Worm (Caenorhabditis elegans): Measurements from ENCODE around the gene nhr-97.

Gene nhr-97

ce11 chrIV:9777535-9777934 is 20.1 kb downstream of the nhr-97 start, which contains the start of gene sna-2 (continued):
- TF ChIP-seq ZK337.2 (GFP tag; IDR thresholded peaks at IDR 0.05) (no peak), pha-4 (GFP tag; IDR thresholded peaks at IDR 0.05) (no peak), pha-4 (tag; optimal IDR thresholded peaks at IDR 0.05) (no peak), lin-13 (GFP tag; optimal IDR thresholded peaks at IDR 0.05) (no peak)

DNA sequence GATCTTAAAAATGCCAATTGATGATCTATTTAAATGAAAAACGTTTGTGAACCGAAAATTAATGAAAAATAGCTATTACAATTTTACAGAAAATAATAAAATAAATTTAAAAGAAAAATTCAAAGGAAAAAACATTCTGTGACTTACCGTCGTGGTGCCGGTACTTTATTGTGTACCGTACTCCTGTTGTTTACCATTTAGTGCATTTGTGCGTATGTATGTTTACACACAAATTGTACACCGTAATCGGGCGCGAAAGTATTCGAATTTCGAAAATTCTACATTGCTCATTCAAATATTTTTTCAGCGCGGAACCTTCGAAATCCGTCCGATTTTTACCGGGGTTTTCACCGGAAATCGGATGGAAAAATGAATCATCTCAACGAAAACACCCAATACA is 20.6 kb downstream of the nhr-97 start, which contains the start of gene T13F2.6:
Gene T13F2.6 (plus strand): TSS at position 306 of the 400 bp plus-strand sequence.
- no peak for TF ChIP-seq R02D3.7 (tag; optimal IDR thresholded peaks at IDR 0.05)
- TF ChIP-seq Y48G9A.11 (GFP tag; IDR thresholded peaks at IDR 0.05), result peak; percentile 79; the same call in 1 of the 2 replicates
- 0 out of 2 replicates have a peak, but pooled peaks have one; percentile 22 for TF ChIP-seq vab-7 (GFP tag; IDR thresholded peaks at IDR 0.05)
- TF ChIP-seq ceh-44 (GFP tag; IDR thresholded peaks at IDR 0.05), result 0 out of 2 replicates have a peak, but pooled peaks have one; percentile 35
- no peak for TF ChIP-seq fkh-10 (GFP tag; optimal IDR thresholded peaks at IDR 0.05)
- TF ChIP-seq lin-38 (GFP tag; IDR thresholded peaks at IDR 0.05), result peak; percentile 75
- TF ChIP-seq Y5F2A.4 (GFP tag; optimal IDR thresholded peaks at IDR 0.05), result no peak
- no peak for TF ChIP-seq mxl-3 (GFP tag; optimal IDR thresholded peaks at IDR 0.05)
- peak; percentile 81 for TF ChIP-seq snpc-1.2 (GFP tag; IDR thresholded peaks at IDR 0.05)
- peak; percentile 86 for TF ChIP-seq unc-130 (GFP tag; optimal IDR thresholded peaks at IDR 0.05)
- peak; percentile 86 for TF ChIP-seq F49E8.2 (tag; optimal IDR thresholded peaks at IDR 0.05; ENCODE audit: borderline replicate concordance)
- TF ChIP-seq lin-15B (tag; optimal IDR thresholded peaks at IDR 0.05), result no peak
- TF ChIP-seq arid-1 (GFP tag; conservative IDR thresholded peaks at IDR 0.05), result peak; percentile 42; the same call in 1 of the 2 replicates
- TF ChIP-seq spr-1 (tag; optimal IDR thresholded peaks at IDR 0.05), result no peak
- TF ChIP-seq lsy-2 (tag; optimal IDR thresholded peaks at IDR 0.05), result peak in 1 of 2 experiments; percentile 77
- TF ChIP-seq ZK546.5 (tag; optimal IDR thresholded peaks at IDR 0.05), result no peak
- TF ChIP-seq saeg-2 (GFP tag; IDR thresholded peaks at IDR 0.05), result no peak

DNA sequence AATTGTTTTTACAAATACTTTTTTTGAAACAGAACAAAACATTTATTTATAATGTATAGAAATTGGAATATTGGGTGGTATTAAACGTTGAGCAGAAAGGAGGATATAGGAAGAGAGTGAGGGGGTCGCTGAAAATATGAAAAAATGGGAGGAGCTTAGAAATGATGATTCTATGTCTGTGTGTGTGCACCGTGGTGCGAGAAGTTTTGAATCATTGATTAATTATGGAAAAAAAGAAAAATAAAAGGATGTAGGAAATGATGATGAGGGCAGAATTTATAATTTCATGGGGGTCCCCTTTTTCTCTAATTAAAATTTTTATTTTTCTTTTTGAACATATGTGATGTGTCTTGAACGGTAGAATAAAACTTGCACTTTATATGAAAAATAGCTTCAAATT is 27.2 kb downstream of the nhr-97 start, which contains the start of gene sre-4:
Gene sre-4 (minus strand): TSS at position 101 of the 400 bp plus-strand sequence.
- TF ChIP-seq madf-5 (GFP tag; IDR thresholded peaks at IDR 0.05) (no peak), F26F4.8 (GFP tag; conservative IDR thresholded peaks at IDR 0.05) (no peak), lim-7 (GFP tag; IDR thresholded peaks at IDR 0.05) (no peak), vab-7 (GFP tag; IDR thresholded peaks at IDR 0.05) (no peak), ceh-44 (GFP tag; IDR thresholded peaks at IDR 0.05) (no peak), php-3 (GFP tag; IDR thresholded peaks at IDR 0.05) (no peak), ZK546.5 (tag; optimal IDR thresholded peaks at IDR 0.05) (no peak), T20F7.1 (GFP tag; optimal IDR thresholded peaks at IDR 0.05) (no peak), madf-9 (GFP tag; conservative IDR thresholded peaks at IDR 0.05) (no peak), ceh-28 (tag; optimal IDR thresholded peaks at IDR 0.05) (no peak), zip-11 (GFP tag; IDR thresholded peaks at IDR 0.05) (no peak), nhr-77 (tag; optimal IDR thresholded peaks at IDR 0.05) (no peak), attf-4 (tag; optimal IDR thresholded peaks at IDR 0.05) (no peak), Y105C5A.15 (GFP tag; IDR thresholded peaks at IDR 0.05) (no peak), zfp-2 (tag; optimal IDR thresholded peaks at IDR 0.05) (no peak), dpl-1 (GFP tag; optimal IDR thresholded peaks at IDR 0.05) (no peak), F10B5.3 (tag; optimal IDR thresholded peaks at IDR 0.05) (no peak), ceh-62 (tag; optimal IDR thresholded peaks at IDR 0.05) (no peak), nhr-6 (tag; optimal IDR thresholded peaks at IDR 0.05) (no peak)

DNA sequence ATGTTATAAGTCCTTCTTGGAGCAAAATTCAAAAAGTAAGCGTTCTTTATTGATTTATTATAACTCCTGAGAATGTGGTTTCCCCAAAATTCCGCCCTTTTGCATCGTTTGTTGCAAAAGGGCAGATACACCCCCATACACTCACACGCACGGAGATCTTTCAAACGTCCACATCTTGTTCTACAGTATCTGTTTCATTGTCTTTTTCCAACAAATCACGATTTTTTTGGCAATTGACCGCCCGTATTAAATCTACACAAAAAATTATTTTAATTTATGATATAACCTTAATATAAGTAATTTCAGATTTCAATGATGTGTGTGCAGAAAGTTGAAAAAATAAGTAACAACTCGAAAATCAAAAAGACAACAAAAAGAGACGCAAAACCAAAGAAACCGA is 32.1 kb downstream of the nhr-97 start, which contains the start of gene T13F2.4:
Gene T13F2.4 (plus strand): TSS at position 301 of the 400 bp plus-strand sequence.
- TF ChIP-seq lin-13 (GFP tag; optimal IDR thresholded peaks at IDR 0.05) (no peak), attf-4 (tag; optimal IDR thresholded peaks at IDR 0.05) (no peak), ztf-7 (tag; optimal IDR thresholded peaks at IDR 0.05) (no peak), jun-1 (tag; optimal IDR thresholded peaks at IDR 0.05) (no peak), Y105C5A.15 (GFP tag; IDR thresholded peaks at IDR 0.05) (no peak), ZK546.5 (tag; optimal IDR thresholded peaks at IDR 0.05) (no peak), gei-8 (GFP tag; optimal IDR thresholded peaks at IDR 0.05) (no peak)
